Worm (Caenorhabditis elegans) whole organism, L2 larva: ENCODE data around the gene T01H10.11.

Source experiments
- C34F6.9 ChIP-seq: fragments of 150-350 bp; optimal IDR thresholded peaks from 2 replicates; lab custom pipeline; 2014; ENCODE audit warnings: missing biosample characterization, missing genetic modification characterization
- F13H6.1 ChIP-seq: sonication (generic microtip); optimal IDR thresholded peaks from 2 replicates; lab custom pipeline; 2016; ENCODE audit warnings: missing genetic modification characterization, missing compliant biosample characterization
- R02D3.7 ChIP-seq: fragments of 150-350 bp; optimal IDR thresholded peaks from 2 replicates; lab custom pipeline; 2014; ENCODE audit warnings: missing biosample characterization, missing genetic modification characterization
- Y55F3AM.14 ChIP-seq: fragments of 200-800 bp; sonication (Bioruptor generic); optimal IDR thresholded peaks from 2 replicates; lab custom pipeline; 2018; ENCODE audit warnings: mild to moderate bottlenecking, missing genetic modification characterization, missing compliant biosample characterization
- ZK546.5 ChIP-seq: sonication (generic microtip); optimal IDR thresholded peaks from 2 replicates; lab custom pipeline; 2017; ENCODE audit warnings: missing biosample characterization, missing genetic modification characterization
- alr-1 ChIP-seq: fragments of 150-350 bp; optimal IDR thresholded peaks from 2 replicates; lab custom pipeline; 2014; ENCODE audit warnings: missing biosample characterization, missing genetic modification characterization
- aly-2 ChIP-seq: fragments of 150-350 bp; optimal IDR thresholded peaks from 2 replicates; lab custom pipeline; 2014; ENCODE audit warnings: missing biosample characterization, missing genetic modification characterization
- ama-1 ChIP-seq: fragments of 150-350 bp; optimal IDR thresholded peaks from 2 replicates; lab custom pipeline; 2018; ENCODE audit warnings: inconsistent platforms
- blmp-1 ChIP-seq: sonication (generic microtip); optimal IDR thresholded peaks from 2 replicates; lab custom pipeline; 2017; ENCODE audit warnings: missing genetic modification characterization, mild to moderate bottlenecking, missing compliant biosample characterization, antibody characterized with exemption, moderate library complexity; ENCODE audit not compliant: insufficient read depth
- ceh-16 ChIP-seq: fragments of 150-350 bp; optimal IDR thresholded peaks from 2 replicates; lab custom pipeline; 2014; ENCODE audit warnings: missing biosample characterization, missing genetic modification characterization
- crh-2 ChIP-seq: sonication (generic microtip); optimal IDR thresholded peaks from 2 replicates; lab custom pipeline; 2017; ENCODE audit warnings: missing biosample characterization, missing genetic modification characterization
- dmd-4 ChIP-seq: sonication (generic microtip); optimal IDR thresholded peaks from 2 replicates; lab custom pipeline; 2017; ENCODE audit warnings: missing biosample characterization, missing genetic modification characterization
- egl-27 ChIP-seq: sonication (generic microtip); optimal IDR thresholded peaks from 3 replicates; lab custom pipeline; 2017; ENCODE audit warnings: missing biosample characterization, missing genetic modification reagents, missing genetic modification characterization
- elt-1 ChIP-seq: fragments of 150-350 bp; optimal IDR thresholded peaks from 2 replicates; lab custom pipeline; 2014; ENCODE audit warnings: missing biosample characterization, missing genetic modification characterization
- elt-3 ChIP-seq: sonication (generic microtip); optimal IDR thresholded peaks from 2 replicates; lab custom pipeline; 2017; ENCODE audit warnings: missing biosample characterization, missing genetic modification characterization
- fos-1 ChIP-seq: fragments of 150-350 bp; optimal IDR thresholded peaks from 2 replicates; lab custom pipeline; 2014; ENCODE audit warnings: missing biosample characterization, missing genetic modification characterization
- gmeb-1 ChIP-seq: fragments of 150-350 bp; optimal IDR thresholded peaks from 2 replicates; lab custom pipeline; 2014; ENCODE audit warnings: missing biosample characterization, missing genetic modification characterization
- lin-11 ChIP-seq: fragments of 150-350 bp; sonication (generic microtip); optimal IDR thresholded peaks from 2 replicates; lab custom pipeline; 2014; ENCODE audit warnings: missing biosample characterization, missing genetic modification characterization, inconsistent platforms, mixed read lengths
- lin-13 ChIP-seq: fragments of 150-350 bp; optimal IDR thresholded peaks from 2 replicates; lab custom pipeline; 2014; ENCODE audit warnings: missing biosample characterization, missing genetic modification reagents, missing genetic modification characterization
- lin-39 ChIP-seq: fragments of 150-350 bp; optimal IDR thresholded peaks from 2 replicates; lab custom pipeline; 2014; ENCODE audit warnings: missing biosample characterization, missing genetic modification reagents, missing genetic modification characterization
- lsy-2 ChIP-seq, 2 experiments: fragments of 150-350 bp in 1 of 2; sonication (generic microtip) in 1 of 2; optimal IDR thresholded peaks; 2 replicates each; lab custom pipeline; 2014 to 2017; ENCODE audit warnings: missing biosample characterization in 2 of 2, missing genetic modification characterization in 2 of 2
- mab-5 ChIP-seq: fragments of 150-350 bp; optimal IDR thresholded peaks from 2 replicates; lab custom pipeline; 2014; ENCODE audit warnings: missing biosample characterization, missing genetic modification characterization
- mbf-1 ChIP-seq: sonication (generic microtip); optimal IDR thresholded peaks from 2 replicates; lab custom pipeline; 2017; ENCODE audit warnings: missing biosample characterization, missing genetic modification characterization
- mdl-1 ChIP-seq, 2 experiments: fragments of 150-350 bp in 1 of 2; sonication (generic microtip) in 1 of 2; optimal IDR thresholded peaks; 2 replicates each; lab custom pipeline; 2017; ENCODE audit warnings: missing biosample characterization in 2 of 2, missing genetic modification characterization in 2 of 2
- nhr-10 ChIP-seq: sonication (generic microtip); optimal IDR thresholded peaks from 2 replicates; lab custom pipeline; 2017; ENCODE audit warnings: missing biosample characterization, missing genetic modification characterization
- nhr-11 ChIP-seq: fragments of 150-350 bp; optimal IDR thresholded peaks from 2 replicates; lab custom pipeline; 2014; ENCODE audit warnings: missing biosample characterization, missing genetic modification characterization
- nhr-12 ChIP-seq: fragments of 150-350 bp; optimal IDR thresholded peaks from 2 replicates; lab custom pipeline; 2014; ENCODE audit warnings: missing biosample characterization, missing genetic modification characterization
- nhr-129 ChIP-seq: fragments of 150-350 bp; optimal IDR thresholded peaks from 2 replicates; lab custom pipeline; 2014; ENCODE audit warnings: missing biosample characterization, missing genetic modification characterization
- nhr-21 ChIP-seq: fragments of 150-350 bp; optimal IDR thresholded peaks from 2 replicates; lab custom pipeline; 2014; ENCODE audit warnings: missing biosample characterization, missing genetic modification characterization
- nhr-23 ChIP-seq: fragments of 150-350 bp; optimal IDR thresholded peaks from 2 replicates; lab custom pipeline; 2014; ENCODE audit warnings: missing biosample characterization, missing genetic modification reagents, missing genetic modification characterization
- nhr-25 ChIP-seq: fragments of 150-350 bp; sonication (generic microtip); optimal IDR thresholded peaks from 3 replicates; lab custom pipeline; 2014; ENCODE audit warnings: missing biosample characterization, missing genetic modification characterization
- nhr-6 ChIP-seq: fragments of 150-350 bp; optimal IDR thresholded peaks from 2 replicates; lab custom pipeline; 2014; ENCODE audit warnings: missing biosample characterization, missing genetic modification characterization
- nhr-77 ChIP-seq: fragments of 150-350 bp; optimal IDR thresholded peaks from 2 replicates; lab custom pipeline; 2014; ENCODE audit warnings: missing biosample characterization, missing genetic modification characterization
- peb-1 ChIP-seq: fragments of 150-350 bp; optimal IDR thresholded peaks from 2 replicates; lab custom pipeline; 2014; ENCODE audit warnings: missing biosample characterization, missing genetic modification characterization
- sem-4 ChIP-seq: fragments of 150-350 bp; optimal IDR thresholded peaks from 2 replicates; lab custom pipeline; 2014; ENCODE audit warnings: missing biosample characterization, missing genetic modification reagents, missing genetic modification characterization
- skn-1 ChIP-seq: sonication (generic microtip); optimal IDR thresholded peaks from 2 replicates; lab custom pipeline; 2017; ENCODE audit warnings: missing biosample characterization, missing genetic modification characterization
- sma-3 ChIP-seq: sonication (generic microtip); optimal IDR thresholded peaks from 2 replicates; lab custom pipeline; 2016; ENCODE audit warnings: missing genetic modification reagents, missing genetic modification characterization, missing compliant biosample characterization
- sma-9 ChIP-seq, 2 experiments: fragments of 150-350 bp in 1 of 2; sonication (generic microtip) in 1 of 2; optimal IDR thresholded peaks; 2 replicates each; lab custom pipeline; 2014 to 2016; ENCODE audit warnings: missing genetic modification characterization in 2 of 2, mild to moderate bottlenecking in 1 of 2, missing biosample characterization in 1 of 2, missing compliant biosample characterization in 1 of 2, missing genetic modification reagents in 1 of 2, moderate library complexity in 1 of 2
- snpc-4 ChIP-seq: fragments of 150-350 bp; optimal IDR thresholded peaks from 2 replicates; lab custom pipeline; 2014; ENCODE audit warnings: missing biosample characterization, missing genetic modification characterization
- unc-39 ChIP-seq: fragments of 150-350 bp; optimal IDR thresholded peaks from 2 replicates; lab custom pipeline; 2014; ENCODE audit warnings: missing biosample characterization, missing genetic modification characterization
- unc-55 ChIP-seq: fragments of 150-350 bp; sonication (generic microtip); optimal IDR thresholded peaks from 3 replicates; lab custom pipeline; 2014; ENCODE audit warnings: missing biosample characterization, missing genetic modification reagents, missing genetic modification characterization
- unc-62 ChIP-seq: fragments of 150-350 bp; optimal IDR thresholded peaks from 2 replicates; lab custom pipeline; 2014; ENCODE audit warnings: missing biosample characterization, missing genetic modification reagents, missing genetic modification characterization
- zag-1 ChIP-seq: fragments of 150-350 bp; optimal IDR thresholded peaks from 2 replicates; lab custom pipeline; 2014; ENCODE audit warnings: missing biosample characterization, missing genetic modification characterization
- ztf-1 ChIP-seq: fragments of 200-800 bp; sonication (Bioruptor generic); conservative IDR thresholded peaks from 2 replicates; pipeline ENCODE4 v1.3.6; 2022; ENCODE audit warnings: missing genetic modification characterization, missing compliant biosample characterization
- ztf-4 ChIP-seq: fragments of 150-350 bp; optimal IDR thresholded peaks from 2 replicates; lab custom pipeline; 2014; ENCODE audit warnings: missing biosample characterization, missing genetic modification characterization

T01H10.11 gene

ce11 chrX:12169390-12169789 is 46.1 kb downstream of the T01H10.11 start:
- TF ChIP-seq alr-1: no peak
- TF ChIP-seq nhr-11 (tag; lab: Kevin White, UChicago): no peak
- no peak for TF ChIP-seq nhr-77 (tag; lab: Kevin White, UChicago)
- TF ChIP-seq C34F6.9: no peak
- no peak for TF ChIP-seq lin-39
- TF ChIP-seq unc-62 (GFP tag; lab: Kevin White, UChicago): no peak
- TF ChIP-seq, all 48 proteins: peak for 0

- TF ChIP-seq nhr-77 (tag; lab: Kevin White, UChicago) (no peak), dmd-4 (tag; lab: Kevin White, UChicago) (no peak), nhr-10 (no peak), lin-11 (tag; lab: Kevin White, UChicago) (peak; percentile 84), unc-39 (no peak), ztf-4 (tag; lab: Kevin White, UChicago) (peak; percentile 52), aly-2 (tag; lab: Kevin White, UChicago) (no peak), ztf-1 (GFP tag; lab: Robert Waterston, UW) (no peak), snpc-4 (peak; percentile 60), Y55F3AM.14 (GFP tag; lab: Kevin White, UChicago) (peak; percentile 51), peb-1 (tag; lab: Kevin White, UChicago) (peak; percentile 18), elt-1 (peak; percentile 36), R02D3.7 (tag; lab: Kevin White, UChicago) (no peak), nhr-12 (tag; lab: Kevin White, UChicago) (no peak), fos-1 (tag; lab: Kevin White, UChicago) (peak; percentile 67), lin-13 (GFP tag; lab: Kevin White, UChicago) (peak; percentile 71), ama-1 (lab: Kevin White, UChicago) (peak; percentile 54), lin-39 (no peak), nhr-25 (tag; lab: Kevin White, UChicago) (peak; percentile 86), unc-55 (peak; percentile 87), gmeb-1 (tag; lab: Kevin White, UChicago) (peak; percentile 51), blmp-1 (tag; lab: Kevin White, UChicago) (peak; percentile 23), nhr-129 (peak; percentile 99), lsy-2 (tag; optimal IDR thresholded peaks at IDR 0.05; lab: Kevin White, UChicago) (peak; percentile 48 to 74), skn-1 (tag; lab: Kevin White, UChicago) (no peak), sem-4 (peak; percentile 57), unc-62 (GFP tag; lab: Kevin White, UChicago) (no peak), sma-9 (GFP tag; optimal IDR thresholded peaks at IDR 0.05; lab: Kevin White, UChicago) (peak; percentile 94), sma-9 (tag; optimal IDR thresholded peaks at IDR 0.05; lab: Kevin White, UChicago) (peak; percentile 27), mbf-1 (tag; lab: Kevin White, UChicago) (no peak), F13H6.1 (peak; percentile 87), mdl-1 (tag; optimal IDR thresholded peaks at IDR 0.05; lab: Kevin White, UChicago) (peak; percentile 60 to 81), ZK546.5 (tag; lab: Kevin White, UChicago) (no peak), nhr-21 (tag; lab: Kevin White, UChicago) (peak; percentile 36), C34F6.9 (peak; percentile 79), ceh-16 (peak; percentile 64), sma-3 (GFP tag; lab: Kevin White, UChicago) (peak; percentile 22), nhr-11 (tag; lab: Kevin White, UChicago) (no peak), nhr-23 (tag; lab: Kevin White, UChicago) (no peak), crh-2 (tag; lab: Kevin White, UChicago) (peak; percentile 90), alr-1 (no peak), elt-3 (tag; lab: Kevin White, UChicago) (no peak), egl-27 (tag; lab: Kevin White, UChicago) (peak; percentile 79), zag-1 (tag; lab: Kevin White, UChicago) (peak; percentile 65), nhr-6 (peak; percentile 48), mab-5 (peak; percentile 69)
Measured at ce11 chrX:12171631-12172348, 48.5 kb downstream of the T01H10.11 start, which contains the start of gene F57G12.1. F57G12.1 (minus strand) TSS chrX:12171681.
